Worm (Caenorhabditis elegans) whole organism, late embryonic: Measurements from ENCODE around the gene Y75B8A.39.

Source experiments
- ama-1 ChIP-seq: fragments of 150-350 bp; optimal IDR thresholded peaks from 2 replicates; lab custom pipeline; 2014
- ceh-18 ChIP-seq: sonication (generic microtip); optimal IDR thresholded peaks from 2 replicates; lab custom pipeline; 2016; ENCODE audit warnings: missing genetic modification characterization, missing compliant biosample characterization
- ceh-19 ChIP-seq: fragments of 200-800 bp; sonication (Bioruptor generic); optimal IDR thresholded peaks from 2 replicates; lab custom pipeline; 2018; ENCODE audit warnings: mild to moderate bottlenecking, missing genetic modification characterization, missing compliant biosample characterization
- ceh-34 ChIP-seq: sonication (generic microtip); optimal IDR thresholded peaks from 2 replicates; lab custom pipeline; 2016; ENCODE audit warnings: mild to moderate bottlenecking, missing genetic modification characterization, missing compliant biosample characterization
- elt-2 ChIP-seq: sonication (generic microtip); optimal IDR thresholded peaks from 2 replicates; lab custom pipeline; 2016; ENCODE audit warnings: missing genetic modification reagents, missing genetic modification characterization, missing compliant biosample characterization
- ets-4 ChIP-seq: sonication (generic microtip); optimal IDR thresholded peaks from 2 replicates; lab custom pipeline; 2016; ENCODE audit warnings: missing genetic modification characterization, missing compliant biosample characterization
- fkh-10 ChIP-seq: fragments of 150-350 bp; optimal IDR thresholded peaks from 2 replicates; lab custom pipeline; 2014; ENCODE audit warnings: missing biosample characterization, missing genetic modification reagents, missing genetic modification characterization
- hlh-30 ChIP-seq: sonication (generic microtip); optimal IDR thresholded peaks from 2 replicates; lab custom pipeline; 2017; ENCODE audit warnings: antibody characterized with exemption, missing genetic modification characterization, missing compliant biosample characterization; ENCODE audit not compliant: insufficient read depth
- nfya-1 ChIP-seq: sonication (generic microtip); optimal IDR thresholded peaks from 2 replicates; lab custom pipeline; 2017; ENCODE audit warnings: missing genetic modification characterization, mild to moderate bottlenecking, missing compliant biosample characterization, antibody characterized with exemption, moderate library complexity
- pax-1 ChIP-seq: fragments of 150-350 bp; optimal IDR thresholded peaks from 2 replicates; lab custom pipeline; 2014; ENCODE audit warnings: missing biosample characterization, missing genetic modification characterization
- pha-4 ChIP-seq: fragments of 150-350 bp; optimal IDR thresholded peaks from 2 replicates; lab custom pipeline; 2018; ENCODE audit warnings: missing biosample characterization, missing genetic modification reagents, missing genetic modification characterization
- tbx-2 ChIP-seq: sonication (generic microtip); optimal IDR thresholded peaks from 2 replicates; lab custom pipeline; 2016; ENCODE audit warnings: missing genetic modification characterization, missing compliant biosample characterization
- unc-86 ChIP-seq: sonication (generic microtip); optimal IDR thresholded peaks from 2 replicates; lab custom pipeline; 2016; ENCODE audit warnings: missing genetic modification characterization, missing compliant biosample characterization

- TF ChIP-seq elt-2 (no peak), pax-1 (tag; lab: Kevin White, UChicago) (no peak), ama-1 (lab: Kevin White, UChicago) (no peak), ceh-34 (tag; lab: Kevin White, UChicago) (no peak), unc-86 (tag; lab: Kevin White, UChicago) (no peak), ceh-19 (GFP tag; lab: Kevin White, UChicago) (no peak), tbx-2 (tag; lab: Kevin White, UChicago) (no peak), ceh-18 (tag; lab: Kevin White, UChicago) (no peak), nfya-1 (no peak), hlh-30 (tag; lab: Kevin White, UChicago) (no peak), pha-4 (no peak), fkh-10 (GFP tag; lab: Kevin White, UChicago) (no peak), ets-4 (tag; lab: Kevin White, UChicago) (no peak)
Measured at ce11 chrIII:12359265-12359664, 46.3 kb downstream of the Y75B8A.39 start, which contains the start of gene Y75B8A.34.
